Worm (Caenorhabditis elegans): ENCODE results near the gene srv-6.
A peak's percentile ranks its signal among the peaks of the same experiment; 100 is the strongest.

The srv-6 gene

ce11 chrX:4245124-4245523, 11.7 kb upstream of the srv-6 start:
- TF ChIP-seq dao-5 (tag; optimal IDR thresholded peaks at IDR 0.05): no peak
- peak; percentile 3 for TF ChIP-seq W03F9.2 (tag; optimal IDR thresholded peaks at IDR 0.05)

DNA sequence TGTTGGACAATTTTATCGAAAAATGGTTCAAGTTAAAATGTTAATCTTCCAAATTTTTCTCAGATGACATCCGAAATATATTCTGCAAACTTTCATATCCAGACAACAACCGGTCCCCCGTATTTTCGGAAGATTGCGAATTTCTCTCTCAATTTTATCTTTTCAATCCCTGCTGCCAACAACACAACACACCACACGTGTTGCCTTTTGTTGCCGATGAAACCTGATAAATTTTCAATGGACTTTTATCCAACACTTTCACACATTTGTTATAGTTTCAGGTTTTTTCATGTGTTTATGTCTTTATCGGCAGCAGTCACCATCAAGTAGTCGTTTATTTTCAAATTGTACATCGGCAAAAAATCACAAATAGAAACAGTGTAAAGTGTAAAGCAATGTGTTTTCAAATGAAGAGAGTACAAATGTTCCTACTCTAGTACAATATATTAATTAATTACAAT, 10.6 kb upstream of the srv-6 start:
- no peak for TF ChIP-seq dao-5 (tag; optimal IDR thresholded peaks at IDR 0.05)
- TF ChIP-seq W03F9.2 (tag; optimal IDR thresholded peaks at IDR 0.05): no peak
- TF ChIP-seq him-1 (tag; optimal IDR thresholded peaks at IDR 0.05): no peak

ce11 chrX:4246867-4247591, 9.8 kb upstream of the srv-6 start, which contains the start of gene F48D6.4:
Gene F48D6.4, minus strand, starts transcription at chrX:4247212.
- TF ChIP-seq dao-5 (tag; optimal IDR thresholded peaks at IDR 0.05) (peak; percentile 44), W03F9.2 (tag; optimal IDR thresholded peaks at IDR 0.05) (no peak)

- TF ChIP-seq W03F9.2 (tag; optimal IDR thresholded peaks at IDR 0.05) (no peak), dao-5 (tag; optimal IDR thresholded peaks at IDR 0.05) (no peak), him-1 (tag; optimal IDR thresholded peaks at IDR 0.05) (no peak)
Observed at ce11 chrX:4248417-4248816, 8.4 kb upstream of the srv-6 start.

ce11 chrX:4248949-4249348, 7.9 kb upstream of the srv-6 start, which contains the start of gene hlh-13:
Gene hlh-13, plus strand, starts transcription at chrX:4249249.
- TF ChIP-seq W03F9.2 (tag; optimal IDR thresholded peaks at IDR 0.05) (no peak), him-1 (tag; optimal IDR thresholded peaks at IDR 0.05) (no peak), dao-5 (tag; optimal IDR thresholded peaks at IDR 0.05) (no peak)

DNA sequence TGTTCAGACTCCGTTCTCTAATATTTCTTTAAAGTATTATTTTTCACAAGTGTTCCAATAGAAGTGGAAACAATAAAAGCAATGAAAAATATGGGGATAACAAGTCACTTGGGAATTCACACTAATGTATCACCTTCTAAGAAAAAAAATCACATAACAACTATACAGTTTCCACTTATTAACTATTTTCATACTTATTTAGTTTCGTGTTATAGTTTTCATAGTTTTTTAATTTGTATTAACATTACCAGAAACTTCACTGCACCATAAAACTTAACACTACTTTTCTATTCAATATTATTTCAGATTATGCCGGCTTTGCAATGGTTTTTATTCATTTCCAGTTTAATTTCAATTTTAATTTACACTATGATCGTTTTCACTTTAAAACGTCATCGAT, 4.8 kb upstream of the srv-6 start, which contains the start of gene srv-5:
Gene srv-5 (plus strand): TSS at position 301 of the 400 bp plus-strand sequence.
- no peak for TF ChIP-seq him-1 (tag; optimal IDR thresholded peaks at IDR 0.05)
- no peak for TF ChIP-seq W03F9.2 (tag; optimal IDR thresholded peaks at IDR 0.05)
- TF ChIP-seq dao-5 (tag; optimal IDR thresholded peaks at IDR 0.05): no peak

- TF ChIP-seq W03F9.2 (tag; optimal IDR thresholded peaks at IDR 0.05): no peak
Observed at ce11 chrX:4254782-4255181, 2.1 kb upstream of the srv-6 start, which contains the start of gene taf-11.1. Gene taf-11.1, plus strand, starts transcription at chrX:4255170.

DNA sequence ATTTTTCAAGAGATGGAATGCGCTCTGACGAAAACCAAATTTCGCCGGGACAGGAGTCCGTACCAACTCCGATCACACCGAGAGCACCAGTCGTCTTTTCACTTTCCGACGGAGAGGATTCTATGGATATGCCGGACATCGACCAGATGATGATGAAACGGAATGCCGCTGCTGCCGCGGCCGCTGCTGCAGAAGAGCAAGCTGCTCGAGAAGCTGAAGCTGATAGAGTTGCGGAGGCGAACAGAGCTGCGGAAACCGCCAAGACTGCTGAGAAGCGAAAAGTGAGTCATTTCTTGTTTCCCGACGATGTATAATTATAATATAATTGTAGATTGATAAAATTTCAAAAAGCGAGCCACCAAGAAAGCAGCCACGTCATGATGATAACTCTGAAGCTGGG, 1.5 kb upstream of the srv-6 start:
- TF ChIP-seq him-1 (tag; optimal IDR thresholded peaks at IDR 0.05) (no peak), W03F9.2 (tag; optimal IDR thresholded peaks at IDR 0.05) (no peak), dao-5 (tag; optimal IDR thresholded peaks at IDR 0.05) (no peak)

DNA sequence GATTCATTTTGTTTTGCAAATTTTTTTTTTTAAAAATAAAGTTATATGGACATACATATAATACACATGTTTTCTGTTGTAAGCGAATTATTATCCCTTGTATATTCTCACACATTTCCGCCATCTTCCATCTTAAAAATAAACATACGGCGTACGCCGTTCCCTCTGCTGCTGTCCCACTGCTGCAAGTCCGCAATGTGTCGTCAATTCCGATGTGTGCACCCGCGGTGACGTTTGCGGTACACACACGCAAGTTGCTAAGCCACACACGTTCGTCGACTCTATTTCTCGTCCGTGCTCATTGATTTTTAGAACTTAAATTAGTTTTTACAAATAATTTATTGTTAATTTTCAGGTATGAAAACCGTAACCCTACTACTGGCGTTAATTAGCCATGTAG, 3.4 kb downstream of the srv-6 start, which contains the start of gene C52B9.4:
Gene C52B9.4 (plus strand): TSS at position 356 of the 400 bp plus-strand sequence.
- TF ChIP-seq him-1 (tag; optimal IDR thresholded peaks at IDR 0.05): no peak
- peak; percentile 5 for TF ChIP-seq W03F9.2 (tag; optimal IDR thresholded peaks at IDR 0.05)
- no peak for TF ChIP-seq dao-5 (tag; optimal IDR thresholded peaks at IDR 0.05)

DNA sequence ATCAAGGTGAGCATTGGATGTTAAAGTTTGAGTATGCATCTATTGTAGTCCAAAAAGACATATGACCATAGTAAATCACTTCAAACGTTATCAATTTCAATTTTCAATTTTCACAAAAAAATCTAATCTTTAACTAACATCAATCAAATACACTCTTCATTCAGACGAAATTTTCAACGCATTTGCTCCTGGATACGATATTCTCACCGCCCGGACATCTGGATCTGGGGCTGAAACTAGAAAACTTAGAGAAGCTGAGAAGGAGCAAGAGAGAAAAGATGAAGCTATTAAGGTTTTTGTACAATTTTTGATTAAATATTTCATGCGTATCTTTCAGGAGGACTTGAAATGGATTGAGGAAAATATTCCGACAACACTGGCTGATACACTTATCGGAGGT, 7.0 kb downstream of the srv-6 start:
- TF ChIP-seq W03F9.2 (tag; optimal IDR thresholded peaks at IDR 0.05) (no peak), dao-5 (tag; optimal IDR thresholded peaks at IDR 0.05) (no peak), him-1 (tag; optimal IDR thresholded peaks at IDR 0.05) (no peak)

- TF ChIP-seq dao-5 (tag; optimal IDR thresholded peaks at IDR 0.05) (no peak), W03F9.2 (tag; optimal IDR thresholded peaks at IDR 0.05) (no peak), him-1 (tag; optimal IDR thresholded peaks at IDR 0.05) (no peak)
Observed at ce11 chrX:4265283-4265907, 8.5 kb downstream of the srv-6 start, which contains the start of gene coel-1. Gene coel-1, plus strand, starts transcription at chrX:4265663.

DNA sequence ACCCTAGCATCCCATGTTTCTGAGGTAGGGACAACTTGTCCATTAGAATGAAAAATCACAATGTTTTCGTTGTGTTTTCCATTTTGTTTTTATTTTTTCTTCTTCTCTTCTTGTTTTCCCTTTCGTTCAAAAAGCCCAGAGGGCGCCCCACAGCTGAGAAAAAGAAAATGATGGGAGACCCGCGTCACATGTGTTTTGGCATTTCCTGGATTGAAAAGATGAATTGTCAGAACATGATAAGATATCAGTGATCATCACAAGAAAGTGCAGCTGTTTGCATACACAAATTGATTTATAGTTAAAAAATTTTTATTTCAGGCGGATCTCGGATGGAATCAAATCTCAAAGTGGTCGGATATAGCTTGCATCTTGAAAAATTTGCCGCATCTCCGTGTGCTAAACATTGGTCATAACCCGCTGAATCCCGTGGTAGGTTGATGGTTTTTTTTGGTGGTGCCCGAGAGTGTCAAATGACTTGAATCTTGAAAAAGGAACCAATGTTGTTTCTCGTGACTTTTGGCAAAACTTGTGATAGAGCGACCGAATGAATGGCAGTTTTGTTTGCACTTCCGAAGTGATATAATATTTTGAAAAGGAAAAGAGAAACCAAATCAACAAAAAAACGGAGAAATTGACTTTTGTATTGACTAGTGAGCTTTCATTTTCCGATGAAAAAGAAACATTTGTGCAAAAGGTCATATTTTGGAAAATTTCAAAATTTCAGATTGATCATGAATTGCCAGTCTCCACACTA, 9.5 kb downstream of the srv-6 start:
- TF ChIP-seq W03F9.2 (tag; optimal IDR thresholded peaks at IDR 0.05) (no peak), dao-5 (tag; optimal IDR thresholded peaks at IDR 0.05) (no peak), him-1 (tag; optimal IDR thresholded peaks at IDR 0.05) (no peak)

ce11 chrX:4268396-4268795, 11.5 kb downstream of the srv-6 start:
- TF ChIP-seq dao-5 (tag; optimal IDR thresholded peaks at IDR 0.05) (no peak), him-1 (tag; optimal IDR thresholded peaks at IDR 0.05) (no peak)

- TF ChIP-seq W03F9.2 (tag; optimal IDR thresholded peaks at IDR 0.05): no peak
- TF ChIP-seq him-1 (tag; optimal IDR thresholded peaks at IDR 0.05): no peak
- no peak for TF ChIP-seq dao-5 (tag; optimal IDR thresholded peaks at IDR 0.05)
Observed at ce11 chrX:4273614-4274013, 16.8 kb downstream of the srv-6 start, which contains the start of gene C52B9.10. Gene C52B9.10, plus strand, starts transcription at chrX:4273914.

Measured in whole organism, L4/young adult.